Worm (Caenorhabditis elegans): ENCODE results near the gene plp-2.

plp-2 gene

DNA sequence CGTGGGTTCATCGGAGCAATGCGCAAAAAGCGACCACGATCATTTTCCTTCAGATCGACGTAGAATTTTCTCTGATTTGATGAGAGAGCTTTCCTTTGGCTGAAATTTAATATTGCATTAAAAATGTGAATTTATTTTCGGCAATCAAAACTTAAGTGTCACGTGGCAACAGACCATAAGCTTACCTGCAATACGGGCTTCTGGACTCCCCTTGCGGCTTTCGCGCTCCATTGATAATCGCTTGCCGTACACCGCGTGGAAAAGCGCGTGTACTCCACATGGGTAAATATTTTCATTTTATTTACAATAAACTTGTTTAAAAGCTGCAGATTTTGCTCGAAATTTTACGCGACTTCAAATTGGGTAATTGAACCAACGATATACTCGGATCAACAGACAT is at the start of gene plp-2:
Gene plp-2 (minus strand): TSS at position 280 of the 400 bp plus-strand sequence.
- TF ChIP-seq unc-62 (GFP tag; optimal IDR thresholded peaks at IDR 0.05): no peak

- no peak for TF ChIP-seq unc-62 (GFP tag; optimal IDR thresholded peaks at IDR 0.05)
Observed at ce11 chrX:15027997-15028396, 45.4 kb upstream of the plp-2 start.

DNA sequence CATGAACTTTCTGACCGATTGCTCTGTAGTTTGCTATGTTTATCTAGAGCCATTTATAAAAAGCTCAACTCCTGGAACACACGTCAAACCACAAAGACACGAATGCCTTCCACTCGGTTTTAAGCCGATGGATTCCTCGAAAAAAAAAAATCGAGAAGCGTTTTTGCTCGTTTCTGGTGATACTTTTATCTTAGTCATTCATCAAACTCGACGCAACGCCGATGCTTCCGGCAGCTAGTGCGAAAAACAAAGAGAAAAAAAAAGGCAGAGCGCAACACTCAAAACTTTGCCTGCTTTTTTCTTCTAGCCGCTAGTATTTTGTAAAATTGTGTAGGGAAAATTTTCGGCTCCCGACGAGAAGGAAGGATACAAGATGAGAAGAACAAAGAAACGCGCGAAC is 45.0 kb upstream of the plp-2 start:
- TF ChIP-seq unc-62 (GFP tag; optimal IDR thresholded peaks at IDR 0.05): no peak

DNA sequence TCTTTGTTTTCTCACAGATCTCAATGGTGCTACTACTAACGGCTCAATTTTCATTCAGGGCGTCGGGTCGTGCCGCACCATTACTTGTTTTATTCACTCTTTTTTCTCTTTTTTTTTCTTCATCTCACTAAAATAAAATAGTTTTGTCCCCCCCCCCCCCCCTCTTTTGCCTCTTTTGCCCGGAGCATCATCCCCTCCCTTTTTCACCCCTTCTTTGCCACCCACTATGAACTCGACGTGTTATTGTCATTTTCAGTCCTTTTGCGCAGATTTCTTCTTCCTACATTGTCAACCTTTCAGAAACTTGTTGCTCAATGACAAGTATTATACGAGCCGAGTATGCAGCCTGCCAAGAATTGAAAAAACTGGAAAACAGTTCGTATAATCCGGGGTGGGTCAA is 43.4 kb upstream of the plp-2 start, which contains the start of gene seb-3:
Gene seb-3 (plus strand): TSS at position 301 of the 400 bp plus-strand sequence.
- no peak for TF ChIP-seq unc-62 (GFP tag; optimal IDR thresholded peaks at IDR 0.05)

DNA sequence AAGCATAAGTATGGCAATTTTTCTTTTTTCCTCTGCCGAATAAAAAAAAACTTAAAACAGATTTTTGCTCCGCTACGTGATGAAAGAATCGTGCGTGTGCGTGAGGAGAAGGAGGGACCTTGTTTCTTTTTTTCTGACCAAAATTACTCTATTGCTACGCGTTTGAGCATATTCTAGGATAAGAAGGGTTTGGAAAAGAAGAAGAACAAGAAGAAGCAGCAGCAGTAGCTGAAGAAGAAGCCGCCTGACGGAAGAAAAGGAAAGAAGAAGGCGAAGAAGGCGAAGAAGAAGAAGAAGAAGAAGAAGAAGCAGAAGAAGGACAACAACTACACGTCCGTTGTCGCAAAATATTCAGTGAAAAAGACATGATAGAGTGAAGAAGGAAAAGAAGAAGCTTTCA is 33.5 kb upstream of the plp-2 start:
- TF ChIP-seq unc-62 (GFP tag; optimal IDR thresholded peaks at IDR 0.05): no peak

DNA sequence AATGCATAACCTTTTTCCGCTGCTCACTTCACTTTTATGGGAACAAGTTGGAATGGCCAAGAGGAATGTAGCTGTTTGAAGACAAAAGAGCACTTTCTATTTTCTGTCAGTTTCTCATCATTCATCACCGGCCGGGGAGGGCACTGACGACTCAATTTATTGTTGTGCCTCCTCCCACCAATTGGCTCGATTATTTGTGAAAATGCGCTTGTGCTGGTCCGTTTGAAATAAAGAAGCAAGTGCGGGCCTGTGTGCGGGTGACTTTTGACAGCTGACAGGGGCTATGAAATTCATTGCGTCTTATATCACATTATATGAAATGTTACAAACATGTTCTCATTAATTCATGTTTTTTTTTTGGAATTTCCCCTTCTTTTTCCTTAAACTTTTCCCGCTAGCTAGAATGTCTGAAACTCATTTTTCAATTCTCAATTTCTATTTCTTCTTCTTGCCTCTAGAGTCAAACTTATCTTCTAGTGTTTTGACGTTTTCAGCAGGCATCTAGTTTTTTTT is 31.4 kb upstream of the plp-2 start:
- no peak for TF ChIP-seq unc-62 (GFP tag; optimal IDR thresholded peaks at IDR 0.05)

DNA sequence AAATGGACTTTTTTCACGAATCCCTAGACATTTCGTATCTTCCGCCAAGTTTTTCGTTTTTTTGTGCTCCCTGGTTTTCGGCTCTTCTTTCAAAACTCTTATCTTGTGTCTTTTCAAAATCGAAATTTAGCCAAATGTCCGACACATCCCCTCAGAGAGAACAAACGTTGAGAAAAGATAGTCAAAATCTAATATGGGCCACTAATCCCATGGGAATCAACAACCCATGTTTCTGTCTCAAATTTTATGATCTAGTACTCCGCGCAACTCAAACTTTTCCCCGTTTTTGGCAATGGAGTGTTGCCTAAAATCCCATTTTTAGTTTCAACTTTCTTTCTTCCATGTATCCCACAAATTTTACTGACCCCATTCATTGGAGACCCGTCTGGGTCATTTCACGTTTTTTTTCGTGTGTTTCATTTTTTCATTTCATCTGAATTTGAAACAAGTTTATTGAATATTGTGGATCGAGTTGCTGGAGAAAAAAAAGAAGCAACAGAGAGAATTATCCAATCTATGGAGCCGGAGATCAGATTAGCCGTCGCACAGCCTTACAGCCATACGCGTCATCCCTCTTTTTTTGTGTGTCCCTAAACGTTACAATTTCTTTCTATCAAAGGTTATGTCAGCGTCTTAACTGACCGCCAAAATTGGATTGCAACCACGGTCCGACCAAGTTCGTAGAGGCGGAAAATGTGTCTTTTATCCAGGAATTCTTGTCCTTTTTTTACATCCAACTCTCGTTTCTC is 29.1 kb upstream of the plp-2 start:
- TF ChIP-seq unc-62 (GFP tag; optimal IDR thresholded peaks at IDR 0.05): no peak

- no peak for TF ChIP-seq unc-62 (GFP tag; optimal IDR thresholded peaks at IDR 0.05)
Observed at ce11 chrX:15010941-15011340, 28.3 kb upstream of the plp-2 start.

DNA sequence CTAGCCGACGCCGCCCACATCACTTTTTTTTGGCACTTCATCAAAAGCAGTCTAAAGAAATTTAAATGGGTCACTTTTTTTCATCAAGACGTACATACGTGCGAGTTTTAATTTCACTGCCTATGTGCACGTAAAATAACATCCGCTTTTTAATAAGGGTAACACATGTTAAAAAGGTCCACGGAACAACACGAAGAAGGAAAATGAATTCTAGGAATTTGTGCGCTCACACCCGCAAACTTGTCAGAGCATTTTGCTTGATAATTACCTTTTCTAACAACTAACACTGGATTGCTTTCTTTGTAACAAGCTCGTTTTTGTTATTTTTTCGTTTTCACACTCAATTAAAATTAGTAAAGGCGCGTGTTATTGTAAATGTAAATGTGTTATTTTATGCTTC is 26.1 kb upstream of the plp-2 start:
- no peak for TF ChIP-seq unc-62 (GFP tag; optimal IDR thresholded peaks at IDR 0.05)

- TF ChIP-seq unc-62 (GFP tag; optimal IDR thresholded peaks at IDR 0.05): no peak
Observed at ce11 chrX:15006847-15007358, 24.3 kb upstream of the plp-2 start, which contains the start of gene ergi-2. Gene ergi-2, minus strand, starts transcription at chrX:15007308.

ce11 chrX:15003891-15004550 is 21.4 kb upstream of the plp-2 start, which contains the start of gene slc-25A18.1:
Gene slc-25A18.1, minus strand, starts transcription at chrX:15003941.
- TF ChIP-seq unc-62 (GFP tag; optimal IDR thresholded peaks at IDR 0.05): no peak

DNA sequence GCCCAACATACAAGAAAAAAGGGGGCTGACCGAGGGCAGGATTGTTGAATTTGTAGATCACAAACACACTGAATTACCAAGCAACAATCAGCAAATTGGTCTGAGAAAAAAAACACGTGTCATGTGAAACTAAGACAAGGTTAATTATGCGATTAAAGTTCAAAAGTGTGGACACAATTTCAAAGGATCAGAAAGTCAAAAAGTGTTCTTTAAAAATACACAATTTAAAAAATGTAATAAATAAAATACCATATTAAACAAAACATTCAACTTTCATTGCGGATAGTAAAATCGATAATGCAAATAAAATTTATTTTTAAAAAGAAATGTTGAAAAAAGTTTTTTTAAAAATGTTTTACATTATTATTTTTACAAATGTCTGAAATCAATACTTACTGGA is 16.5 kb upstream of the plp-2 start, which contains the start of gene cutl-3:
Gene cutl-3 (minus strand): TSS at position 101 of the 400 bp plus-strand sequence.
- TF ChIP-seq unc-62 (GFP tag; optimal IDR thresholded peaks at IDR 0.05): no peak

DNA sequence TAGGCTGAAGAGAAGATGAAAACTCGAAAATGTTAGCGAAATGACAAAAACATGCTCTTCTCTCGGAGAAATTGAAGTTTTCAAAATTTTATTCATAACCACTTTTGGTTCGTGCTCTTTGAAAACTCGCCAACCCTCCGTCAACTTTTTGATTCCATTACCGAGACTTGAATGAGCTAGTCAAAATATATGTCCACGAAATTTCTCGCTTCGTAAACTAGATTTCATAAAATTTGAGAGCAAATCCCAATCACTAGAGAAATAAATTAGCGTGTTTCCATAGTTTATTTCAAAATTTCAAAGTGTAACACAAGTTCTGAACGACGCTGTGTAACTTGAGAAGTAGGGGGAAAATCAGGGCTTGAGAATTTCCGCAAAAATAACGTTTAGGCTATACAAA is 11.1 kb upstream of the plp-2 start:
- TF ChIP-seq unc-62 (GFP tag; optimal IDR thresholded peaks at IDR 0.05): no peak

DNA sequence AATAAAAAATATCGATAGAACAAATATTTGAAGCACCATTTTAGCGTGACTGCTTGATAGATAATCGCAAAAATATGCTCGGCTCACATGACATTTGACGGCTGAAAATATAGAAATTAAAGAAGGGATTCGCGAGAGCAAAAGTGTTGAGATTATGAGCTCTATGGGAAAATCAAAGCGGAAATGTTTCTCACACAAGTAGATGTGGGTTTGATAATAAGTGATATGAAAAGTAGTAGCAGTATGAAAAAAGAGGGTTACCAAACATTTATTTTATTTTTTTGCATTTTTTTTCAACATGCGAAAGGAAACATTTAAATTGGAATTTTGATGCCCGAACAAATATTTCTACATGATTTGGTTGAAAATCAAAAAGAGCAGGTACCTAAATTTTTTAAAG is 8.7 kb upstream of the plp-2 start, which contains the start of gene iglr-1:
Gene iglr-1 (minus strand): TSS at position 101 of the 400 bp plus-strand sequence.
- TF ChIP-seq unc-62 (GFP tag; optimal IDR thresholded peaks at IDR 0.05): no peak

DNA sequence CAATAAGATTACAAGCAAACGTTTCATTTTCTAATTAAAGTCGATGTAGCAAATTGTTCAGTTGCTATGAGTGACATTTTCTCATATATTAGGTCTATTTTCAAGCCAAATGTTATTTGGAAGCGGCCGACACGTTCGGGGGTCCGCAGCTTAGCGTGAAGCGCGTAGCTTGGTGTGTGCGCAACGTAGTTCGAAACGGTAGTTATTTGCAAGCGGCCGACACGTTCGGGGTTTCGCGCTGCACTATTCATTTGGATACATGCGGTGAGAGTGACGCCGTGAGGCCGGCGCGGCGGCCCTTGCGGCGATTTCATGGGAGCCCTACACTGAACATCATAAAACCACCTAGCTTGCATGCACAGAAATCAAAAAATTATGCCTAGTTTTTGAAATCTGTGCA is 5.6 kb upstream of the plp-2 start:
- TF ChIP-seq unc-62 (GFP tag; optimal IDR thresholded peaks at IDR 0.05): no peak

- TF ChIP-seq unc-62 (GFP tag; optimal IDR thresholded peaks at IDR 0.05): no peak
Observed at ce11 chrX:14983274-14983673, 670 bp upstream of the plp-2 start, which contains the start of gene rbg-1. Gene rbg-1, plus strand, starts transcription at chrX:14983533.

Data from whole organism, dauer.